Worm (Caenorhabditis elegans): Measurements from ENCODE around the gene W02D7.6.

The W02D7.6 gene

ce11 chrV:8250208-8250607 is 51.1 kb downstream of the W02D7.6 start, which contains the start of gene C16D9.6:
Gene C16D9.6, minus strand, starts transcription at chrV:8250308.
- no peak for TF ChIP-seq dao-5 (tag; optimal IDR thresholded peaks at IDR 0.05)
- TF ChIP-seq W03F9.2 (tag; optimal IDR thresholded peaks at IDR 0.05) = no peak
- no peak for TF ChIP-seq him-1 (tag; optimal IDR thresholded peaks at IDR 0.05)
